Worm (Caenorhabditis elegans) whole organism, young adult: ENCODE results near the gene H20E11.2.

Experiments
- B0035.1 ChIP-seq: sonication (generic microtip); optimal IDR thresholded peaks from 2 replicates; lab custom pipeline; 2016; ENCODE audit warnings: missing genetic modification characterization, mild to moderate bottlenecking, missing compliant biosample characterization, missing genotype, missing genetic modification reagents
- B0336.3 ChIP-seq: fragments of 200-800 bp; sonication (Bioruptor generic); IDR thresholded peaks from 2 replicates; pipeline ENCODE4 v1.3.6; 2022; ENCODE audit warnings: missing genetic modification characterization, missing compliant biosample characterization
- F22D6.2 ChIP-seq: sonication (generic microtip); optimal IDR thresholded peaks from 2 replicates; lab custom pipeline; 2016; ENCODE audit warnings: mild to moderate bottlenecking, missing genetic modification characterization, missing compliant biosample characterization
- F23B12.7 ChIP-seq: sonication (generic microtip); optimal IDR thresholded peaks from 2 replicates; lab custom pipeline; 2017; ENCODE audit warnings: missing genetic modification characterization, mild to moderate bottlenecking, missing compliant biosample characterization, antibody characterized with exemption, moderate library complexity; ENCODE audit not compliant: insufficient read depth
- F49E8.2 ChIP-seq: sonication (generic microtip); optimal IDR thresholded peaks from 3 replicates; lab custom pipeline; 2017; ENCODE audit warnings: missing genetic modification characterization, mild to moderate bottlenecking, missing compliant biosample characterization, antibody characterized with exemption, moderate library complexity; ENCODE audit not compliant: insufficient read depth
- K11D2.4 ChIP-seq: fragments of 200-800 bp; sonication (Bioruptor generic); IDR thresholded peaks from 2 replicates; pipeline ENCODE4 v1.3.6; 2022; ENCODE audit warnings: missing genetic modification reagents, missing genetic modification characterization, missing compliant biosample characterization
- K12H6.12 ChIP-seq: fragments of 200-800 bp; sonication (Bioruptor generic); optimal IDR thresholded peaks from 2 replicates; lab custom pipeline; 2018; ENCODE audit warnings: mild to moderate bottlenecking, missing genetic modification characterization, missing compliant biosample characterization
- ama-1 ChIP-seq, 3 experiments: fragments of 150-350 bp in 1 of 3; sonication (generic microtip) in 2 of 3; optimal IDR thresholded peaks; 2 replicates each; lab custom pipeline; 2014 to 2018; ENCODE audit warnings: missing biosample characterization in 2 of 3, missing genetic modification characterization in 2 of 3, missing genetic modification reagents in 2 of 3
- atf-7 ChIP-seq: sonication (generic microtip); optimal IDR thresholded peaks from 2 replicates; lab custom pipeline; 2017; ENCODE audit warnings: mild to moderate bottlenecking, missing genetic modification characterization, missing compliant biosample characterization
- athp-1 ChIP-seq: sonication (generic microtip); optimal IDR thresholded peaks from 2 replicates; lab custom pipeline; 2017; ENCODE audit warnings: mild to moderate bottlenecking, missing genetic modification characterization, missing compliant biosample characterization
- attf-3 ChIP-seq: fragments of 200-800 bp; sonication (Bioruptor generic); conservative IDR thresholded peaks from 2 replicates; pipeline ENCODE4 v1.3.6; 2022; ENCODE audit warnings: missing genetic modification reagents, missing genetic modification characterization, missing compliant biosample characterization
- attf-5 ChIP-seq: fragments of 200-800 bp; sonication (Bioruptor generic); optimal IDR thresholded peaks from 2 replicates; lab custom pipeline; 2018; ENCODE audit warnings: mild to moderate bottlenecking, missing genetic modification characterization, missing compliant biosample characterization
- cebp-1 ChIP-seq, 2 experiments: fragments of 200-800 bp in 1 of 2; sonication (Bioruptor generic) in 1 of 2; sonication (generic microtip) in 1 of 2; IDR thresholded peaks in 1 of 2; optimal IDR thresholded peaks in 1 of 2; 2 replicates each; pipeline versions ENCODE4 v1.3.6 to Lab custom; 2017 to 2022; ENCODE audit warnings: missing compliant biosample characterization in 2 of 2, missing genetic modification characterization in 2 of 2, mild to moderate bottlenecking in 1 of 2, missing genetic modification reagents in 1 of 2, moderate library complexity in 1 of 2
- ceh-40 ChIP-seq: fragments of 200-800 bp; sonication (Bioruptor generic); IDR thresholded peaks from 2 replicates; pipeline ENCODE4 v1.3.6; 2022; ENCODE audit warnings: missing genetic modification characterization, missing compliant biosample characterization
- ceh-79 ChIP-seq: sonication (generic microtip); optimal IDR thresholded peaks from 2 replicates; lab custom pipeline; 2017; ENCODE audit warnings: mild to moderate bottlenecking, missing genetic modification characterization, missing compliant biosample characterization
- chd-7 ChIP-seq: sonication (generic microtip); optimal IDR thresholded peaks from 2 replicates; lab custom pipeline; 2016; ENCODE audit warnings: mild to moderate bottlenecking, missing genetic modification characterization, moderate library complexity, missing compliant biosample characterization
- efl-1 ChIP-seq: fragments of 150-350 bp; optimal IDR thresholded peaks from 2 replicates; lab custom pipeline; 2014; ENCODE audit warnings: missing biosample characterization, missing genetic modification reagents, missing genetic modification characterization
- gei-17 ChIP-seq: fragments of 200-800 bp; sonication (Bioruptor generic); optimal IDR thresholded peaks from 2 replicates; lab custom pipeline; 2018; ENCODE audit warnings: mild to moderate bottlenecking, missing genetic modification characterization, missing compliant biosample characterization
- him-1 ChIP-seq: sonication (generic microtip); optimal IDR thresholded peaks from 2 replicates; lab custom pipeline; 2016; ENCODE audit warnings: missing genotype, missing genetic modification reagents, missing genetic modification characterization, missing compliant biosample characterization
- hmg-1.2 ChIP-seq: fragments of 200-800 bp; sonication (Bioruptor generic); IDR thresholded peaks from 2 replicates; pipeline ENCODE4 v1.3.6; 2022; ENCODE audit warnings: missing genetic modification reagents, missing genetic modification characterization, missing compliant biosample characterization
- lag-1 ChIP-seq: fragments of 200-800 bp; sonication (Bioruptor generic); IDR thresholded peaks from 2 replicates; pipeline ENCODE4 v1.3.6; 2022; ENCODE audit warnings: missing genetic modification reagents, missing genetic modification characterization, missing compliant biosample characterization
- let-607 ChIP-seq, 2 experiments: fragments of 200-800 bp in 1 of 2; sonication (Bioruptor generic) in 1 of 2; sonication (generic microtip) in 1 of 2; optimal IDR thresholded peaks; 2 replicates each; lab custom pipeline; 2016 to 2018; ENCODE audit warnings: mild to moderate bottlenecking in 2 of 2, missing compliant biosample characterization in 2 of 2, missing genetic modification characterization in 2 of 2, moderate library complexity in 2 of 2, missing genotype in 1 of 2
- lin-35 ChIP-seq, 3 experiments: fragments of 150-350 bp in 2 of 3; sonication (generic microtip) in 1 of 3; optimal IDR thresholded peaks; 2 replicates each; lab custom pipeline; 2014 to 2018; ENCODE audit warnings: missing biosample characterization in 3 of 3, missing genetic modification characterization in 3 of 3, missing genetic modification reagents in 3 of 3
- lin-40 ChIP-seq: sonication (generic microtip); optimal IDR thresholded peaks from 2 replicates; lab custom pipeline; 2016; ENCODE audit warnings: missing genetic modification characterization, mild to moderate bottlenecking, missing compliant biosample characterization, missing genotype, missing genetic modification reagents
- lin-54 ChIP-seq: fragments of 200-800 bp; sonication (Bioruptor generic); optimal IDR thresholded peaks from 2 replicates; lab custom pipeline; 2018; ENCODE audit warnings: mild to moderate bottlenecking, missing genetic modification characterization, missing compliant biosample characterization
- madf-3 ChIP-seq: fragments of 200-800 bp; sonication (Bioruptor generic); IDR thresholded peaks from 2 replicates; pipeline ENCODE4 v1.3.6; 2022; ENCODE audit warnings: missing genetic modification reagents, missing genetic modification characterization, missing compliant biosample characterization
- mes-4 ChIP-seq: sonication (generic microtip); optimal IDR thresholded peaks from 2 replicates; lab custom pipeline; 2016; ENCODE audit warnings: missing genotype, missing genetic modification characterization, missing compliant biosample characterization
- mxl-1 ChIP-seq: sonication (generic microtip); optimal IDR thresholded peaks from 2 replicates; lab custom pipeline; 2016; ENCODE audit warnings: missing genetic modification characterization, missing compliant biosample characterization
- nfya-2 ChIP-seq: fragments of 200-800 bp; sonication (Bioruptor generic); IDR thresholded peaks from 2 replicates; pipeline ENCODE4 v1.3.6; 2022; ENCODE audit warnings: missing genetic modification reagents, missing genetic modification characterization, missing compliant biosample characterization
- nhr-179 ChIP-seq: sonication (generic microtip); optimal IDR thresholded peaks from 2 replicates; lab custom pipeline; 2016; ENCODE audit warnings: mild to moderate bottlenecking, missing genetic modification characterization, missing compliant biosample characterization
- nhr-27 ChIP-seq: fragments of 200-800 bp; sonication (Bioruptor generic); optimal IDR thresholded peaks from 2 replicates; lab custom pipeline; 2018; ENCODE audit warnings: mild to moderate bottlenecking, missing genetic modification characterization, moderate library complexity, missing compliant biosample characterization
- pbrm-1 ChIP-seq: fragments of 200-800 bp; sonication (Bioruptor generic); IDR thresholded peaks from 2 replicates; pipeline ENCODE4 v1.3.6; 2022; ENCODE audit warnings: missing genetic modification reagents, missing genetic modification characterization, missing compliant biosample characterization
- pha-4 ChIP-seq: fragments of 150-350 bp; sonication (generic microtip); optimal IDR thresholded peaks from 2 replicates; lab custom pipeline; 2014; ENCODE audit warnings: missing biosample characterization, missing genetic modification reagents, missing genetic modification characterization
- repo-1 ChIP-seq: sonication (generic microtip); optimal IDR thresholded peaks from 2 replicates; lab custom pipeline; 2017; ENCODE audit warnings: mild to moderate bottlenecking, missing genetic modification characterization, missing compliant biosample characterization
- snpc-1.1 ChIP-seq: sonication (generic microtip); optimal IDR thresholded peaks from 2 replicates; lab custom pipeline; 2017; ENCODE audit warnings: missing genetic modification characterization, mild to moderate bottlenecking, missing compliant biosample characterization, antibody characterized with exemption, moderate library complexity, missing genotype, missing genetic modification reagents; ENCODE audit not compliant: insufficient read depth
- snpc-1.3 ChIP-seq: sonication (generic microtip); optimal IDR thresholded peaks from 2 replicates; lab custom pipeline; 2017; ENCODE audit warnings: missing genetic modification characterization, mild to moderate bottlenecking, missing compliant biosample characterization, antibody characterized with exemption, moderate library complexity, missing genotype, missing genetic modification reagents; ENCODE audit not compliant: insufficient read depth
- snpc-3.4 ChIP-seq: sonication (generic microtip); optimal IDR thresholded peaks from 2 replicates; lab custom pipeline; 2017; ENCODE audit warnings: missing genetic modification characterization, mild to moderate bottlenecking, missing compliant biosample characterization, antibody characterized with exemption, moderate library complexity, missing genotype, missing genetic modification reagents
- somi-1 ChIP-seq: fragments of 200-800 bp; sonication (Bioruptor generic); optimal IDR thresholded peaks from 2 replicates; lab custom pipeline; 2018; ENCODE audit warnings: mild to moderate bottlenecking, missing genetic modification characterization, missing compliant biosample characterization
- sptf-2 ChIP-seq: fragments of 200-800 bp; sonication (Bioruptor generic); optimal IDR thresholded peaks from 2 replicates; lab custom pipeline; 2018; ENCODE audit warnings: mild to moderate bottlenecking, missing genetic modification characterization, missing compliant biosample characterization
- tbx-9 ChIP-seq: sonication (generic microtip); optimal IDR thresholded peaks from 2 replicates; lab custom pipeline; 2016; ENCODE audit warnings: borderline replicate concordance, missing genetic modification characterization, inconsistent platforms, missing compliant biosample characterization
- tlf-1 ChIP-seq: fragments of 200-800 bp; sonication (Bioruptor generic); optimal IDR thresholded peaks from 2 replicates; lab custom pipeline; 2018; ENCODE audit warnings: mild to moderate bottlenecking, missing genetic modification characterization, missing compliant biosample characterization
- unc-62 ChIP-seq: fragments of 150-350 bp; optimal IDR thresholded peaks from 2 replicates; lab custom pipeline; 2014; ENCODE audit warnings: missing biosample characterization, missing genetic modification reagents, missing genetic modification characterization
- zfh-2 ChIP-seq: fragments of 200-800 bp; sonication (Bioruptor generic); conservative IDR thresholded peaks from 2 replicates; pipeline ENCODE4 v1.3.6; 2022; ENCODE audit warnings: missing genetic modification reagents, missing genetic modification characterization, missing compliant biosample characterization
- ztf-22 ChIP-seq: fragments of 200-800 bp; sonication (Bioruptor generic); optimal IDR thresholded peaks from 2 replicates; lab custom pipeline; 2018; ENCODE audit warnings: mild to moderate bottlenecking, missing genetic modification characterization, moderate library complexity, missing compliant biosample characterization
- ztf-25 ChIP-seq: fragments of 200-800 bp; sonication (Bioruptor generic); IDR thresholded peaks from 2 replicates; pipeline ENCODE4 v1.3.6; 2022; ENCODE audit warnings: missing genetic modification reagents, missing genetic modification characterization, missing compliant biosample characterization
- ztf-28 ChIP-seq: fragments of 200-800 bp; sonication (Bioruptor generic); IDR thresholded peaks from 2 replicates; pipeline ENCODE4 v1.3.6; 2022; ENCODE audit warnings: missing genetic modification reagents, missing genetic modification characterization, missing compliant biosample characterization
- ztf-3 ChIP-seq: fragments of 200-800 bp; sonication (Bioruptor generic); optimal IDR thresholded peaks from 2 replicates; lab custom pipeline; 2018; ENCODE audit warnings: mild to moderate bottlenecking, missing genetic modification characterization, missing compliant biosample characterization

The H20E11.2 gene

DNA sequence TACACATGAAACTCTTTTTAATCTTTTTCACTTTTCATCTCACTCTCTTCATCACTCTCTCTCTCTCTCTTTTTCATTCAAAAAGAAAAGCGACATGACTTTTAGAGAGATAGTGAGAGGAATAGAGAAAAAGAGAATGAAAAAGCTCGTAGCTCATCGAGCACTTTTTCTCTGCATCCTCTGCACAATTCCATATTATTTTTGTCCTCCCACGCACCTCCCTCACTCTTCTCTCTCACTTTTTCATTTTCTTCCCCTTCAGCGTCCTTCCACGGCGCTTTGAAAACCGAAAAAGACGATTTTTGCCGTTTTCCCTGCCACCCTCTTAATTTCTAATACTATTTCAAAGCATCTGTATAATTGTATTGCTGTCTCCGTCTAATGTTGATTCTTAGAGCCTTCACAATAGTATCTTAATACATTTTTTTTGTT lies 11.5 kb downstream of the H20E11.2 start:
- TF ChIP-seq repo-1 (tag; lab: Kevin White, UChicago) (no peak), nfya-2 (no peak), lin-40 (tag; lab: Kevin White, UChicago) (peak; percentile 83), nhr-179 (tag; lab: Kevin White, UChicago) (no peak), nhr-27 (tag; lab: Kevin White, UChicago) (no peak), ztf-28 (no peak), tlf-1 (GFP tag; lab: Kevin White, UChicago) (no peak), mxl-1 (tag; lab: Kevin White, UChicago) (no peak), snpc-1.1 (tag; lab: Kevin White, UChicago) (no peak), sptf-2 (no peak), lin-54 (GFP tag; lab: Kevin White, UChicago) (peak; percentile 40), cebp-1 (GFP tag; IDR thresholded peaks at IDR 0.05; lab: Robert Waterston, UW) (no peak), cebp-1 (tag; optimal IDR thresholded peaks at IDR 0.05; lab: Kevin White, UChicago) (peak; percentile 75), efl-1 (GFP tag; lab: Kevin White, UChicago) (no peak), attf-3 (GFP tag; lab: Robert Waterston, UW) (0 out of 2 replicates have a peak, but pooled peaks have one; percentile 10), F22D6.2 (peak; percentile 26), pha-4 (tag; lab: Kevin White, UChicago) (peak; percentile 58), atf-7 (tag; lab: Kevin White, UChicago) (peak; percentile 76), tbx-9 (tag; lab: Kevin White, UChicago) (no peak), pbrm-1 (0 out of 2 replicates have a peak, but pooled peaks have one; percentile 33), snpc-3.4 (no peak), chd-7 (tag; lab: Kevin White, UChicago) (peak; percentile 33), ztf-25 (GFP tag; lab: Robert Waterston, UW) (no peak), mes-4 (no peak), somi-1 (GFP tag; lab: Kevin White, UChicago) (peak; percentile 78), madf-3 (GFP tag; lab: Robert Waterston, UW) (no peak), B0336.3 (peak; percentile 76), gei-17 (GFP tag; lab: Kevin White, UChicago) (peak; percentile 20), hmg-1.2 (GFP tag; lab: Robert Waterston, UW) (peak; percentile 77), snpc-1.3 (no peak), ztf-22 (GFP tag; lab: Kevin White, UChicago) (no peak), attf-5 (GFP tag; lab: Kevin White, UChicago) (peak; percentile 80), him-1 (tag; lab: Kevin White, UChicago) (no peak), zfh-2 (GFP tag; lab: Robert Waterston, UW) (no peak), F49E8.2 (no peak), lag-1 (no peak), ceh-79 (tag; lab: Kevin White, UChicago) (no peak), K11D2.4 (peak; percentile 69), B0035.1 (tag; lab: Kevin White, UChicago) (no peak), ama-1 (optimal IDR thresholded peaks at IDR 0.05; lab: Kevin White, UChicago) (no peak), ama-1 (GFP tag; optimal IDR thresholded peaks at IDR 0.05; lab: Kevin White, UChicago) (no peak), F23B12.7 (tag; lab: Kevin White, UChicago) (no peak), lin-35 (GFP tag; optimal IDR thresholded peaks at IDR 0.05; lab: Kevin White, UChicago) (peak in 1 of 3 experiments; percentile 52), let-607 (tag; optimal IDR thresholded peaks at IDR 0.05; lab: Kevin White, UChicago) (peak in 1 of 2 experiments; percentile 62), ceh-40 (GFP tag; lab: Robert Waterston, UW) (no peak), unc-62 (GFP tag; lab: Kevin White, UChicago) (no peak), athp-1 (no peak), K12H6.12 (tag; lab: Kevin White, UChicago) (peak; percentile 76), ztf-3 (GFP tag; lab: Kevin White, UChicago) (no peak)
